Worm (Caenorhabditis elegans) whole organism, young adult: ENCODE results near the gene F42H10.3.
A peak's percentile ranks its signal among the peaks of the same experiment; 100 is the strongest.

Experiments used
- B0035.1 ChIP-seq: sonication (generic microtip); optimal IDR thresholded peaks from 2 replicates; lab custom pipeline; 2016; ENCODE audit warnings: missing genetic modification characterization, mild to moderate bottlenecking, missing compliant biosample characterization, missing genotype, missing genetic modification reagents
- F22D6.2 ChIP-seq: sonication (generic microtip); optimal IDR thresholded peaks from 2 replicates; lab custom pipeline; 2016; ENCODE audit warnings: mild to moderate bottlenecking, missing genetic modification characterization, missing compliant biosample characterization
- F23B12.7 ChIP-seq: sonication (generic microtip); optimal IDR thresholded peaks from 2 replicates; lab custom pipeline; 2017; ENCODE audit warnings: missing genetic modification characterization, mild to moderate bottlenecking, missing compliant biosample characterization, antibody characterized with exemption, moderate library complexity; ENCODE audit not compliant: insufficient read depth
- F33H1.4 ChIP-seq: fragments of 200-800 bp; sonication (Bioruptor generic); IDR thresholded peaks from 2 replicates; pipeline ENCODE4 v1.3.6; 2022; ENCODE audit warnings: missing genetic modification reagents, missing genetic modification characterization, missing compliant biosample characterization
- F37B4.10 ChIP-seq: fragments of 200-800 bp; sonication (Bioruptor generic); IDR thresholded peaks from 2 replicates; pipeline ENCODE4 v1.3.6; 2022; ENCODE audit warnings: missing genetic modification characterization, missing compliant biosample characterization
- K12H6.12 ChIP-seq: fragments of 200-800 bp; sonication (Bioruptor generic); optimal IDR thresholded peaks from 2 replicates; lab custom pipeline; 2018; ENCODE audit warnings: mild to moderate bottlenecking, missing genetic modification characterization, missing compliant biosample characterization
- T07F8.4 ChIP-seq: sonication (generic microtip); optimal IDR thresholded peaks from 2 replicates; lab custom pipeline; 2016; ENCODE audit warnings: mild to moderate bottlenecking, missing genetic modification characterization, moderate library complexity, missing compliant biosample characterization
- T26A5.8 ChIP-seq: sonication (generic microtip); optimal IDR thresholded peaks from 2 replicates; lab custom pipeline; 2016; ENCODE audit warnings: missing genetic modification characterization, missing compliant biosample characterization
- Y53F4B.3 ChIP-seq: fragments of 200-800 bp; sonication (Bioruptor generic); IDR thresholded peaks from 2 replicates; pipeline ENCODE4 v1.3.6; 2022; ENCODE audit warnings: missing genetic modification reagents, missing genetic modification characterization, missing compliant biosample characterization
- Y53G8AR.9 ChIP-seq: fragments of 200-800 bp; sonication (Bioruptor generic); conservative IDR thresholded peaks from 2 replicates; pipeline ENCODE4 v1.3.6; 2022; ENCODE audit warnings: missing genetic modification reagents, missing genetic modification characterization, missing compliant biosample characterization
- aptf-2 ChIP-seq: fragments of 200-800 bp; sonication (Bioruptor generic); conservative IDR thresholded peaks from 2 replicates; pipeline ENCODE4 v1.3.6; 2022; ENCODE audit warnings: missing genetic modification reagents, missing genetic modification characterization, missing compliant biosample characterization
- athp-1 ChIP-seq: sonication (generic microtip); optimal IDR thresholded peaks from 2 replicates; lab custom pipeline; 2017; ENCODE audit warnings: mild to moderate bottlenecking, missing genetic modification characterization, missing compliant biosample characterization
- attf-5 ChIP-seq: fragments of 200-800 bp; sonication (Bioruptor generic); optimal IDR thresholded peaks from 2 replicates; lab custom pipeline; 2018; ENCODE audit warnings: mild to moderate bottlenecking, missing genetic modification characterization, missing compliant biosample characterization
- chd-7 ChIP-seq: sonication (generic microtip); optimal IDR thresholded peaks from 2 replicates; lab custom pipeline; 2016; ENCODE audit warnings: mild to moderate bottlenecking, missing genetic modification characterization, moderate library complexity, missing compliant biosample characterization
- dox-1 ChIP-seq: fragments of 200-800 bp; sonication (Bioruptor generic); IDR thresholded peaks from 2 replicates; pipeline ENCODE4 v1.3.6; 2022; ENCODE audit warnings: missing genetic modification reagents, missing genetic modification characterization, missing compliant biosample characterization
- dpl-1 ChIP-seq: fragments of 150-350 bp; optimal IDR thresholded peaks from 2 replicates; lab custom pipeline; 2014; ENCODE audit warnings: missing biosample characterization, missing genetic modification reagents, missing genetic modification characterization
- gei-17 ChIP-seq: fragments of 200-800 bp; sonication (Bioruptor generic); optimal IDR thresholded peaks from 2 replicates; lab custom pipeline; 2018; ENCODE audit warnings: mild to moderate bottlenecking, missing genetic modification characterization, missing compliant biosample characterization
- him-1 ChIP-seq: sonication (generic microtip); optimal IDR thresholded peaks from 2 replicates; lab custom pipeline; 2016; ENCODE audit warnings: missing genotype, missing genetic modification reagents, missing genetic modification characterization, missing compliant biosample characterization
- hlh-12 ChIP-seq: sonication (generic microtip); optimal IDR thresholded peaks from 2 replicates; lab custom pipeline; 2016; ENCODE audit warnings: missing genetic modification characterization, missing compliant biosample characterization
- hlh-26 ChIP-seq: fragments of 200-800 bp; sonication (Bioruptor generic); conservative IDR thresholded peaks from 2 replicates; pipeline ENCODE4 v1.3.6; 2022; ENCODE audit warnings: missing genetic modification reagents, missing genetic modification characterization, missing compliant biosample characterization
- hmg-1.2 ChIP-seq: fragments of 200-800 bp; sonication (Bioruptor generic); IDR thresholded peaks from 2 replicates; pipeline ENCODE4 v1.3.6; 2022; ENCODE audit warnings: missing genetic modification reagents, missing genetic modification characterization, missing compliant biosample characterization
- hmg-20 ChIP-seq: fragments of 200-800 bp; sonication (Bioruptor generic); IDR thresholded peaks from 2 replicates; pipeline ENCODE4 v1.3.6; 2022; ENCODE audit warnings: missing genetic modification reagents, missing genetic modification characterization, missing compliant biosample characterization
- madf-10 ChIP-seq: sonication (generic microtip); optimal IDR thresholded peaks from 2 replicates; lab custom pipeline; 2016; ENCODE audit warnings: mild to moderate bottlenecking, missing genetic modification characterization, missing compliant biosample characterization
- madf-6 ChIP-seq: fragments of 200-800 bp; sonication (Bioruptor generic); IDR thresholded peaks from 2 replicates; pipeline ENCODE4 v1.3.6; 2022; ENCODE audit warnings: missing genetic modification reagents, missing genetic modification characterization, missing compliant biosample characterization
- madf-8 ChIP-seq: fragments of 200-800 bp; sonication (Bioruptor generic); conservative IDR thresholded peaks from 2 replicates; pipeline ENCODE4 v1.3.6; 2022; ENCODE audit warnings: missing genetic modification reagents, missing genetic modification characterization, missing compliant biosample characterization
- nfya-2 ChIP-seq: fragments of 200-800 bp; sonication (Bioruptor generic); IDR thresholded peaks from 2 replicates; pipeline ENCODE4 v1.3.6; 2022; ENCODE audit warnings: missing genetic modification reagents, missing genetic modification characterization, missing compliant biosample characterization
- nhr-27 ChIP-seq: fragments of 200-800 bp; sonication (Bioruptor generic); optimal IDR thresholded peaks from 2 replicates; lab custom pipeline; 2018; ENCODE audit warnings: mild to moderate bottlenecking, missing genetic modification characterization, moderate library complexity, missing compliant biosample characterization
- rpc-1 ChIP-seq, 2 experiments: fragments of 150-350 bp in 1 of 2; sonication (generic microtip) in 1 of 2; optimal IDR thresholded peaks; 2 replicates each; lab custom pipeline; 2014 to 2018; ENCODE audit warnings: missing biosample characterization in 1 of 2, missing genetic modification characterization in 1 of 2, missing genetic modification reagents in 1 of 2, missing genotype in 1 of 2
- sdz-38 ChIP-seq: sonication (generic microtip); optimal IDR thresholded peaks from 2 replicates; lab custom pipeline; 2016; ENCODE audit warnings: missing genotype, missing genetic modification characterization, missing compliant biosample characterization
- snpc-3.4 ChIP-seq: sonication (generic microtip); optimal IDR thresholded peaks from 2 replicates; lab custom pipeline; 2017; ENCODE audit warnings: missing genetic modification characterization, mild to moderate bottlenecking, missing compliant biosample characterization, antibody characterized with exemption, moderate library complexity, missing genotype, missing genetic modification reagents
- snpc-4 ChIP-seq, 5 experiments: fragments of 150-350 bp in 1 of 5; sonication (generic microtip) in 4 of 5; optimal IDR thresholded peaks; 2 replicates each; lab custom pipeline; 2014 to 2018; ENCODE audit warnings: missing genetic modification characterization in 5 of 5, missing biosample characterization in 3 of 5, antibody characterized with exemption in 2 of 5, mild to moderate bottlenecking in 2 of 5, missing compliant biosample characterization in 2 of 5, missing genotype in 2 of 5, moderate library complexity in 2 of 5, missing genetic modification reagents in 1 of 5
- zfh-2 ChIP-seq: fragments of 200-800 bp; sonication (Bioruptor generic); conservative IDR thresholded peaks from 2 replicates; pipeline ENCODE4 v1.3.6; 2022; ENCODE audit warnings: missing genetic modification reagents, missing genetic modification characterization, missing compliant biosample characterization
- ztf-28 ChIP-seq: fragments of 200-800 bp; sonication (Bioruptor generic); IDR thresholded peaks from 2 replicates; pipeline ENCODE4 v1.3.6; 2022; ENCODE audit warnings: missing genetic modification reagents, missing genetic modification characterization, missing compliant biosample characterization
- ztf-3 ChIP-seq: fragments of 200-800 bp; sonication (Bioruptor generic); optimal IDR thresholded peaks from 2 replicates; lab custom pipeline; 2018; ENCODE audit warnings: mild to moderate bottlenecking, missing genetic modification characterization, missing compliant biosample characterization

Gene F42H10.3

DNA sequence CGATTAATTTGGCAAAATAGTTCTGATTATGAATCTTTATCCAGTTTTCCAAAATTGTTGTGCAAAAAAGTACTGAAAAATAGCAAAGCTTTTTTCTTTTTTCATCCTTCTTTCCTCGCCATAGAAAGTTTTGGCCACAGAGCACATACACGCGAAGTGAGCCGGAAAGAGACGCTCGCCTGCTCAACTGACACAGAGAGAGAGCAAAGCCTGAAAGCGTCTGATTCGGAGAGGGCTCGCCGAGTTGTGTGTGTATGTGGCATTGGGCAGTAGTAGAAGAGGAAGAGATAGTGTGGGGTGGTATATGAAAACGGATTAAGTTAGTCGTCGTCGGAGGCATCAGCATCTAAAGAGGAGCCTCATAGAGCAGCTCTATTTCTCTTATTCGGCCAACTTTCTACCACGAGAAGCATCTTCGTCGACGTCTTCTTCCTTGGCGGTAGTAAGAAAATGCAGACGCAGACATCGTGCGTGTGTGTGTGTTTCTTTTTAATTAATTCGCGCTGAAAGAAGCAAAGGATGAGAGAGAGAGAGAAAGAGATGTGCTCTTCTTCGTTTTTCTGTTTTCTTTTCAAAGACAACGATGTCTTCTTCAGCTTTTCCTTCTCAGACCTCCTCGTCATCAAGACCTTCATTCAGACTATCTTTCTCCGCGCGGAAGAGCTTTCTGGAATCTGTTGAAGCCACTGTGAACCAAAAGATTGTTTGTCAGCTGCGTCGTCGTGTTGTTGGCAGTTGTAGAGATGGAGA, 25.9 kb downstream of the F42H10.3 start:
- no peak for TF ChIP-seq hlh-26 (GFP tag; lab: Robert Waterston, UW)
- TF ChIP-seq hmg-20 = no peak
- no peak for TF ChIP-seq gei-17 (GFP tag; lab: Kevin White, UChicago)
- no peak for TF ChIP-seq snpc-3.4 (tag; lab: Kevin White, UChicago)
- 0 out of 2 replicates have a peak, but pooled peaks have one; percentile 8 for TF ChIP-seq dox-1 (GFP tag; lab: Robert Waterston, UW)
- 0 out of 2 replicates have a peak, but pooled peaks have one; percentile 4 for TF ChIP-seq hmg-1.2 (GFP tag; lab: Robert Waterston, UW)
- 0 out of 2 replicates have a peak, but pooled peaks have one; percentile 23 for TF ChIP-seq madf-6 (GFP tag; lab: Robert Waterston, UW)
- TF ChIP-seq athp-1 (tag; lab: Kevin White, UChicago) = no peak
- no peak for TF ChIP-seq Y53F4B.3 (GFP tag; lab: Robert Waterston, UW)
- no peak for TF ChIP-seq K12H6.12 (tag; lab: Kevin White, UChicago)
- TF ChIP-seq nhr-27 = no peak
- TF ChIP-seq F22D6.2 (tag; lab: Kevin White, UChicago) = no peak
- TF ChIP-seq zfh-2 (GFP tag; lab: Robert Waterston, UW) = 0 out of 2 replicates have a peak, but pooled peaks have one; percentile 19
- TF ChIP-seq attf-5 (GFP tag; lab: Kevin White, UChicago) = no peak
- TF ChIP-seq sdz-38 (tag; lab: Kevin White, UChicago) = no peak
- TF ChIP-seq F37B4.10 (GFP tag; lab: Robert Waterston, UW) = no peak
- peak; percentile 14 for TF ChIP-seq chd-7

ce11 chrIII:8511711-8512110, 27.8 kb downstream of the F42H10.3 start:
- TF ChIP-seq aptf-2 (GFP tag; lab: Robert Waterston, UW) (no peak), dpl-1 (GFP tag; lab: Kevin White, UChicago) (no peak), Y53G8AR.9 (GFP tag; lab: Robert Waterston, UW) (no peak), B0035.1 (tag; lab: Kevin White, UChicago) (no peak), madf-10 (tag; lab: Kevin White, UChicago) (no peak), F23B12.7 (tag; lab: Kevin White, UChicago) (no peak), T07F8.4 (no peak), rpc-1 (optimal IDR thresholded peaks at IDR 0.05; lab: Kevin White, UChicago) (no peak), rpc-1 (tag; optimal IDR thresholded peaks at IDR 0.05; lab: Kevin White, UChicago) (no peak), madf-6 (GFP tag; lab: Robert Waterston, UW) (no peak), snpc-4 (GFP tag; optimal IDR thresholded peaks at IDR 0.05; lab: Kevin White, UChicago) (no peak), snpc-4 (tag; optimal IDR thresholded peaks at IDR 0.05; lab: Kevin White, UChicago) (no peak), T26A5.8 (no peak), F33H1.4 (GFP tag; lab: Robert Waterston, UW) (no peak), hmg-20 (no peak), madf-8 (GFP tag; lab: Robert Waterston, UW) (no peak), ztf-3 (GFP tag; lab: Kevin White, UChicago) (no peak), K12H6.12 (tag; lab: Kevin White, UChicago) (no peak), nfya-2 (GFP tag; lab: Robert Waterston, UW) (no peak), hlh-12 (tag; lab: Kevin White, UChicago) (no peak), him-1 (tag; lab: Kevin White, UChicago) (no peak), ztf-28 (GFP tag; lab: Robert Waterston, UW) (no peak)
